Worm (Caenorhabditis elegans) whole organism, L4 larva: ENCODE data around the gene pqn-18.

ENCODE experiments used
- T20F7.1 ChIP-seq: fragments of 200-800 bp; sonication (Bioruptor generic); optimal IDR thresholded peaks from 2 replicates; lab custom pipeline; 2018; ENCODE audit warnings: mild to moderate bottlenecking, missing genetic modification characterization, missing compliant biosample characterization
- Y5F2A.4 ChIP-seq: fragments of 200-800 bp; sonication (Bioruptor generic); optimal IDR thresholded peaks from 2 replicates; lab custom pipeline; 2018; ENCODE audit warnings: mild to moderate bottlenecking, missing genetic modification characterization, missing compliant biosample characterization
- ZK546.5 ChIP-seq, 2 experiments: sonication (generic microtip); optimal IDR thresholded peaks; 2 replicates each; lab custom pipeline; 2017; ENCODE audit warnings: missing biosample characterization in 2 of 2, missing genetic modification characterization in 2 of 2
- aha-1 ChIP-seq: fragments of 150-350 bp; peaks from one replicate; lab custom pipeline; 2014; ENCODE audit warnings: missing biosample characterization, missing genetic modification characterization
- ceh-44 ChIP-seq: fragments of 200-800 bp; sonication (Bioruptor generic); IDR thresholded peaks from 2 replicates; pipeline ENCODE4 v1.3.6; 2022; ENCODE audit warnings: missing genetic modification reagents, missing genetic modification characterization, missing compliant biosample characterization
- ceh-62 ChIP-seq: sonication (generic microtip); optimal IDR thresholded peaks from 2 replicates; lab custom pipeline; 2017; ENCODE audit warnings: missing biosample characterization, missing genetic modification characterization
- ctbp-1 ChIP-seq: fragments of 200-800 bp; sonication (Bioruptor generic); IDR thresholded peaks from 2 replicates; pipeline ENCODE4 v1.3.6; 2022; ENCODE audit warnings: missing genetic modification reagents, missing genetic modification characterization, missing compliant biosample characterization
- fkh-10 ChIP-seq: fragments of 150-350 bp; optimal IDR thresholded peaks from 2 replicates; lab custom pipeline; 2014; ENCODE audit warnings: missing biosample characterization, missing genetic modification reagents, missing genetic modification characterization
- hif-1 ChIP-seq, 2 experiments: sonication (generic microtip); optimal IDR thresholded peaks; 2 replicates each; lab custom pipeline; 2016 to 2017; ENCODE audit warnings: missing compliant biosample characterization in 2 of 2, missing genetic modification characterization in 2 of 2, missing genetic modification reagents in 2 of 2, missing genotype in 2 of 2, mild to moderate bottlenecking in 1 of 2
- lin-13 ChIP-seq: fragments of 150-350 bp; optimal IDR thresholded peaks from 2 replicates; lab custom pipeline; 2014; ENCODE audit warnings: missing biosample characterization, missing genetic modification reagents, missing genetic modification characterization
- madf-9 ChIP-seq: fragments of 200-800 bp; sonication (Bioruptor generic); conservative IDR thresholded peaks from 2 replicates; pipeline ENCODE4 v1.3.6; 2022; ENCODE audit warnings: missing genetic modification reagents, missing genetic modification characterization, missing compliant biosample characterization
- mxl-2 ChIP-seq: fragments of 200-800 bp; sonication (Bioruptor generic); conservative IDR thresholded peaks from 2 replicates; pipeline ENCODE4 v1.3.6; 2022; ENCODE audit warnings: missing genetic modification reagents, missing genetic modification characterization, missing compliant biosample characterization
- pha-4 ChIP-seq, 2 experiments: fragments of 150-350 bp in 1 of 2; fragments of 200-800 bp in 1 of 2; sonication (Bioruptor generic) in 1 of 2; IDR thresholded peaks in 1 of 2; optimal IDR thresholded peaks in 1 of 2; 2 replicates each; pipeline versions ENCODE4 v1.3.6 to Lab custom; 2014 to 2022; ENCODE audit warnings: missing genetic modification characterization in 2 of 2, missing genetic modification reagents in 2 of 2, missing biosample characterization in 1 of 2, missing compliant biosample characterization in 1 of 2
- snpc-1.2 ChIP-seq: fragments of 200-800 bp; sonication (Bioruptor generic); IDR thresholded peaks from 2 replicates; pipeline ENCODE4 v1.3.6; 2022; ENCODE audit warnings: missing genetic modification reagents, missing genetic modification characterization, missing compliant biosample characterization
- vab-7 ChIP-seq: fragments of 200-800 bp; sonication (Bioruptor generic); IDR thresholded peaks from 2 replicates; pipeline ENCODE4 v1.3.6; 2022; ENCODE audit warnings: missing genetic modification reagents, missing genetic modification characterization, missing compliant biosample characterization
- ztf-11 ChIP-seq: fragments of 150-350 bp; optimal IDR thresholded peaks from 2 replicates; lab custom pipeline; 2014; ENCODE audit warnings: missing biosample characterization, missing genetic modification characterization

Gene pqn-18

DNA sequence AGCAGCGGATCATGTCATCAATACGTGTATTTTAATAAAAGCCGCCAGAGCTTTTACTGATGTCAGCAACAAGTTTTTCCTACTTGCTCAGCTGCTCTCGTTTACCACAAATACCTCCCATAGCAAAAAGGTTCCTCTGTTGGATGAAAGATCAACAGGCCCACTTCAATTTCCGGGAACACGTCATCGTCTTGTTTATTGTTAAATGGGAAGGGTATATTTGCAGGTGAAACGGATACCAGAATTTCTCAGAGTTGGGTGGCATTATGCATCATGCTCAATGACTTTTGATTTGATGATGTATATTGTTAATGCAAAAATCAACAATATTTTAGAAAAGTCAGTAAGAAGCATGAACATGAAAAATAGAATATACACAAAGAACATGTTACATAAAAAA is 43.5 kb downstream of the pqn-18 start:
- TF ChIP-seq lin-13 (no peak), ceh-44 (GFP tag; lab: Robert Waterston, UW) (no peak), pha-4 (GFP tag; IDR thresholded peaks at IDR 0.05; lab: Robert Waterston, UW) (no peak), pha-4 (tag; optimal IDR thresholded peaks at IDR 0.05; lab: Kevin White, UChicago) (no peak), vab-7 (GFP tag; lab: Robert Waterston, UW) (no peak), ceh-62 (tag; lab: Kevin White, UChicago) (no peak), aha-1 (tag; lab: Kevin White, UChicago) (peak; percentile 59)

ce11 chrX:12958897-12959296 is 51.3 kb downstream of the pqn-18 start:
- TF ChIP-seq ZK546.5 (tag; optimal IDR thresholded peaks at IDR 0.05; lab: Kevin White, UChicago), result no peak
- TF ChIP-seq fkh-10 (GFP tag; lab: Kevin White, UChicago), result peak; percentile 61

- TF ChIP-seq mxl-2 (GFP tag; lab: Robert Waterston, UW), result no peak
- TF ChIP-seq hif-1 (tag; optimal IDR thresholded peaks at IDR 0.05; lab: Kevin White, UChicago), result no peak
- no peak for TF ChIP-seq madf-9 (GFP tag; lab: Robert Waterston, UW)
- TF ChIP-seq Y5F2A.4 (GFP tag; lab: Kevin White, UChicago), result no peak
- no peak for TF ChIP-seq T20F7.1 (GFP tag; lab: Kevin White, UChicago)
- no peak for TF ChIP-seq ztf-11 (tag; lab: Kevin White, UChicago)
- TF ChIP-seq ctbp-1, result no peak
Measured at ce11 chrX:12965163-12965562, 57.5 kb downstream of the pqn-18 start, which contains the start of gene frpr-2. frpr-2 (plus strand) TSS chrX:12965463.

ce11 chrX:12967037-12967436 is 59.4 kb downstream of the pqn-18 start:
- peak; percentile 69 for TF ChIP-seq snpc-1.2 (GFP tag; lab: Robert Waterston, UW)
